Fruit fly (Drosophila melanogaster) whole organism, embryonic: ENCODE results near the gene CG31038.

Source experiments
- ATbp ChIP-seq: fragments of 200-800 bp; sonication (Bioruptor generic); optimal IDR thresholded peaks from 2 replicates; lab custom pipeline; 2017; ENCODE audit warnings: missing biosample characterization, mild to moderate bottlenecking, missing genetic modification characterization, missing genetic modification reagents
- Antp ChIP-seq: fragments of 200-800 bp; sonication (Bioruptor generic); optimal IDR thresholded peaks from 3 replicates; lab custom pipeline; 2016; ENCODE audit warnings: missing biosample characterization, missing genetic modification characterization
- Awh ChIP-seq: fragments of 200-800 bp; sonication (Bioruptor generic); IDR thresholded peaks from 2 replicates; pipeline ENCODE4, ENCODE4 v1.3.6; 2022; ENCODE audit warnings: missing biosample characterization, missing genetic modification characterization
- B-H2 ChIP-seq: fragments of 200-800 bp; sonication (Bioruptor generic); optimal IDR thresholded peaks from 2 replicates; lab custom pipeline; 2018; ENCODE audit warnings: missing biosample characterization, mild to moderate bottlenecking, missing genetic modification characterization
- CG10267 ChIP-seq: fragments of 200-800 bp; sonication (Bioruptor generic); optimal IDR thresholded peaks from 2 replicates; lab custom pipeline; 2018; ENCODE audit warnings: missing biosample characterization, mild to moderate bottlenecking, missing genetic modification characterization, moderate library complexity
- CG10462 ChIP-seq: fragments of 200-800 bp; sonication (Bioruptor generic); optimal IDR thresholded peaks from 2 replicates; lab custom pipeline; 2016; ENCODE audit warnings: missing biosample characterization, missing genetic modification characterization
- CG11398 ChIP-seq: fragments of 200-800 bp; sonication (Bioruptor generic); optimal IDR thresholded peaks from 2 replicates; lab custom pipeline; 2016; ENCODE audit warnings: missing biosample characterization, missing genetic modification characterization
- CG11696 ChIP-seq: fragments of 200-800 bp; sonication (Bioruptor generic); IDR thresholded peaks from 2 replicates; pipeline ENCODE4 v1.3.6; 2022; ENCODE audit warnings: missing biosample characterization, missing genetic modification characterization
- CG12071 ChIP-seq: fragments of 200-800 bp; sonication (Bioruptor generic); optimal IDR thresholded peaks from 3 replicates; lab custom pipeline; 2018; ENCODE audit warnings: missing biosample characterization, mild to moderate bottlenecking, missing genetic modification characterization
- CG12104 ChIP-seq: fragments of 200-800 bp; sonication (Bioruptor generic); optimal IDR thresholded peaks from 3 replicates; lab custom pipeline; 2016; ENCODE audit warnings: missing biosample characterization, missing genetic modification characterization
- CG15601 ChIP-seq: fragments of 200-800 bp; sonication (Bioruptor generic); optimal IDR thresholded peaks from 3 replicates; lab custom pipeline; 2019; ENCODE audit warnings: missing biosample characterization, mild to moderate bottlenecking, missing genetic modification characterization, moderate library complexity
- CG16815 ChIP-seq: fragments of 200-800 bp; sonication (Bioruptor generic); optimal IDR thresholded peaks from 3 replicates; lab custom pipeline; 2017; ENCODE audit warnings: missing biosample characterization, mild to moderate bottlenecking, missing genetic modification characterization
- CG17186 ChIP-seq: fragments of 200-800 bp; sonication (Bioruptor generic); optimal IDR thresholded peaks from 3 replicates; lab custom pipeline; 2017; ENCODE audit warnings: missing biosample characterization, missing genetic modification reagents, missing genetic modification characterization
- CG18476 ChIP-seq: fragments of 200-800 bp; sonication (Bioruptor generic); optimal IDR thresholded peaks from 2 replicates; lab custom pipeline; 2016; ENCODE audit warnings: missing biosample characterization, mild to moderate bottlenecking, missing genetic modification characterization
- CG2202 ChIP-seq: fragments of 200-800 bp; sonication (Bioruptor generic); optimal IDR thresholded peaks from 2 replicates; lab custom pipeline; 2018; ENCODE audit warnings: missing biosample characterization, mild to moderate bottlenecking, missing genetic modification characterization
- CG31224 ChIP-seq: fragments of 200-800 bp; sonication (Bioruptor generic); IDR thresholded peaks from 2 replicates; pipeline ENCODE4 v1.3.6; 2022; ENCODE audit warnings: missing biosample characterization, missing genetic modification characterization
- CG3163 ChIP-seq: fragments of 200-800 bp; sonication (Bioruptor generic); optimal IDR thresholded peaks from 3 replicates; lab custom pipeline; 2016; ENCODE audit warnings: missing biosample characterization, missing genetic modification characterization
- CG3281 ChIP-seq: fragments of 200-800 bp; sonication (Bioruptor generic); optimal IDR thresholded peaks from 3 replicates; lab custom pipeline; 2017; ENCODE audit warnings: missing biosample characterization, mild to moderate bottlenecking, missing genetic modification characterization
- CG33213 ChIP-seq: fragments of 200-800 bp; sonication (Bioruptor generic); optimal IDR thresholded peaks from 3 replicates; lab custom pipeline; 2016; ENCODE audit warnings: missing biosample characterization, missing genetic modification characterization
- CG4360 ChIP-seq: fragments of 200-800 bp; sonication (Bioruptor generic); IDR thresholded peaks from 2 replicates; pipeline ENCODE4 v1.3.6; 2022; ENCODE audit warnings: missing biosample characterization, missing genetic modification characterization
- CG7786 ChIP-seq: fragments of 200-800 bp; sonication (Bioruptor generic); optimal IDR thresholded peaks from 2 replicates; lab custom pipeline; 2016; ENCODE audit warnings: missing biosample characterization, missing genetic modification characterization
- CG9876 ChIP-seq: fragments of 200-800 bp; sonication (Bioruptor generic); optimal IDR thresholded peaks from 2 replicates; lab custom pipeline; 2016; ENCODE audit warnings: missing biosample characterization, missing genetic modification characterization
- Dfd ChIP-seq, 2 experiments: fragments of >200 bp; optimal IDR thresholded peaks; 2 replicates each; lab custom pipeline; 2017; ENCODE audit warnings: missing biosample characterization in 2 of 2, missing genetic modification characterization in 2 of 2
- Dll ChIP-seq: fragments of 200-800 bp; sonication (Bioruptor generic); IDR thresholded peaks from 4 replicates; pipeline ENCODE4 v1.3.6; 2022; ENCODE audit warnings: missing biosample characterization, missing genetic modification characterization; ENCODE audit not compliant: partially characterized antibody
- Dp ChIP-seq: fragments of 200-800 bp; sonication (Bioruptor generic); optimal IDR thresholded peaks from 2 replicates; lab custom pipeline; 2018; ENCODE audit warnings: missing biosample characterization, mild to moderate bottlenecking, missing genetic modification characterization, moderate library complexity
- ERR ChIP-seq: fragments of 200-800 bp; sonication (Bioruptor generic); optimal IDR thresholded peaks from 2 replicates; lab custom pipeline; 2016; ENCODE audit warnings: missing biosample characterization, missing genetic modification characterization
- Lhr ChIP-seq: fragments of 200-800 bp; sonication (Bioruptor generic); optimal IDR thresholded peaks from 3 replicates; lab custom pipeline; 2017; ENCODE audit warnings: mild to moderate bottlenecking, missing biosample characterization, missing genetic modification reagents, missing genetic modification characterization
- Mes4 ChIP-seq: fragments of 200-800 bp; sonication (Bioruptor generic); optimal IDR thresholded peaks from 2 replicates; lab custom pipeline; 2016; ENCODE audit warnings: missing biosample characterization, missing genetic modification characterization
- PHDP ChIP-seq: fragments of 200-800 bp; sonication (Bioruptor generic); optimal IDR thresholded peaks from 3 replicates; lab custom pipeline; 2018; ENCODE audit warnings: missing biosample characterization, mild to moderate bottlenecking, missing genetic modification characterization, moderate library complexity
- Sin3A ChIP-seq: fragments of >200 bp; optimal IDR thresholded peaks from 2 replicates; lab custom pipeline; 2018
- TFAM ChIP-seq: fragments of 200-800 bp; sonication (Bioruptor generic); optimal IDR thresholded peaks from 2 replicates; lab custom pipeline; 2017; ENCODE audit warnings: missing biosample characterization, missing genetic modification characterization, inconsistent platforms
- ac ChIP-seq: fragments of 200-800 bp; sonication (Bioruptor generic); optimal IDR thresholded peaks from 3 replicates; lab custom pipeline; 2017; ENCODE audit warnings: missing biosample characterization, mild to moderate bottlenecking, missing genetic modification characterization
- amos ChIP-seq: fragments of 200-800 bp; sonication (Bioruptor generic); IDR thresholded peaks from 2 replicates; pipeline ENCODE4 v1.3.6; 2022; ENCODE audit warnings: missing biosample characterization, missing genetic modification characterization; ENCODE audit not compliant: partially characterized antibody
- ap ChIP-seq: fragments of 200-800 bp; sonication (Bioruptor generic); IDR thresholded peaks from 2 replicates; pipeline ENCODE4 v1.3.6; 2022; ENCODE audit warnings: missing biosample characterization, missing genetic modification characterization
- bowl ChIP-seq: fragments of 200-800 bp; sonication (Bioruptor generic); IDR thresholded peaks from 2 replicates; pipeline ENCODE4 v1.3.6; 2022; ENCODE audit warnings: missing biosample characterization, missing genetic modification characterization
- cg ChIP-seq: fragments of 200-800 bp; sonication (Bioruptor generic); optimal IDR thresholded peaks from 3 replicates; lab custom pipeline; 2019; ENCODE audit warnings: missing biosample characterization, mild to moderate bottlenecking, missing genetic modification characterization, moderate library complexity
- chm ChIP-seq: fragments of 200-800 bp; sonication (Bioruptor generic); IDR thresholded peaks from 2 replicates; pipeline ENCODE4 v1.3.6; 2022; ENCODE audit warnings: missing biosample characterization, missing genetic modification characterization
- dan ChIP-seq: fragments of 200-800 bp; sonication (Bioruptor generic); IDR thresholded peaks from 2 replicates; pipeline ENCODE4 v1.3.6; 2022; ENCODE audit warnings: missing biosample characterization, missing genetic modification characterization
- gce ChIP-seq: fragments of 200-800 bp; sonication (Bioruptor generic); IDR thresholded peaks from 3 replicates; pipeline ENCODE4 v1.3.6; 2022; ENCODE audit warnings: missing biosample characterization, missing genetic modification characterization
- gcm ChIP-seq: fragments of 200-800 bp; sonication (Bioruptor generic); optimal IDR thresholded peaks from 2 replicates; lab custom pipeline; 2019; ENCODE audit warnings: missing biosample characterization, mild to moderate bottlenecking, missing genetic modification characterization, moderate library complexity
- gro ChIP-seq: fragments of 200-800 bp; sonication (Bioruptor generic); optimal IDR thresholded peaks from 2 replicates; lab custom pipeline; 2016; ENCODE audit warnings: missing biosample characterization, missing genetic modification characterization
- ind ChIP-seq: fragments of 200-800 bp; sonication (Bioruptor generic); optimal IDR thresholded peaks from 3 replicates; lab custom pipeline; 2016; ENCODE audit warnings: missing biosample characterization, missing genetic modification characterization
- inv ChIP-seq: fragments of 200-800 bp; sonication (Bioruptor generic); IDR thresholded peaks from 2 replicates; pipeline ENCODE4 v1.3.6; 2022; ENCODE audit warnings: missing biosample characterization, missing genetic modification characterization; ENCODE audit not compliant: partially characterized antibody
- lab ChIP-seq: fragments of 200-800 bp; sonication (Bioruptor generic); optimal IDR thresholded peaks from 3 replicates; lab custom pipeline; 2017; ENCODE audit warnings: missing biosample characterization, missing genetic modification characterization, mild to moderate bottlenecking, moderate library complexity, missing genetic modification reagents
- nerfin-1 ChIP-seq: fragments of 200-800 bp; sonication (Bioruptor generic); optimal IDR thresholded peaks from 3 replicates; lab custom pipeline; 2019; ENCODE audit warnings: missing biosample characterization, mild to moderate bottlenecking, missing genetic modification characterization, moderate library complexity
- odd ChIP-seq: fragments of 200-800 bp; sonication (Bioruptor generic); optimal IDR thresholded peaks from 2 replicates; lab custom pipeline; 2017; ENCODE audit warnings: missing biosample characterization, mild to moderate bottlenecking, missing genetic modification characterization
- phol ChIP-seq: fragments of 200-800 bp; sonication (Bioruptor generic); optimal IDR thresholded peaks from 3 replicates; lab custom pipeline; 2018; ENCODE audit warnings: missing biosample characterization, mild to moderate bottlenecking, missing genetic modification characterization, moderate library complexity
- pnt ChIP-seq: fragments of 200-800 bp; sonication (Bioruptor generic); optimal IDR thresholded peaks from 3 replicates; lab custom pipeline; 2016; ENCODE audit warnings: missing biosample characterization, missing genetic modification characterization
- sim ChIP-seq: fragments of 200-800 bp; sonication (Bioruptor generic); IDR thresholded peaks from 2 replicates; pipeline ENCODE4 v1.3.6; 2022; ENCODE audit warnings: missing biosample characterization, missing genetic modification characterization
- sqz ChIP-seq: fragments of 200-800 bp; sonication (Bioruptor generic); optimal IDR thresholded peaks from 3 replicates; lab custom pipeline; 2018; ENCODE audit warnings: missing biosample characterization, mild to moderate bottlenecking, missing genetic modification characterization
- trh ChIP-seq: fragments of 200-800 bp; sonication (Bioruptor generic); optimal IDR thresholded peaks from 2 replicates; lab custom pipeline; 2016; ENCODE audit warnings: missing biosample characterization, missing genetic modification characterization
- ttk ChIP-seq: fragments of 200-800 bp; sonication (Bioruptor generic); IDR thresholded peaks from 2 replicates; pipeline ENCODE4 v2.1.2; 2022; ENCODE audit warnings: missing biosample characterization, missing genetic modification characterization

CG31038 gene

DNA sequence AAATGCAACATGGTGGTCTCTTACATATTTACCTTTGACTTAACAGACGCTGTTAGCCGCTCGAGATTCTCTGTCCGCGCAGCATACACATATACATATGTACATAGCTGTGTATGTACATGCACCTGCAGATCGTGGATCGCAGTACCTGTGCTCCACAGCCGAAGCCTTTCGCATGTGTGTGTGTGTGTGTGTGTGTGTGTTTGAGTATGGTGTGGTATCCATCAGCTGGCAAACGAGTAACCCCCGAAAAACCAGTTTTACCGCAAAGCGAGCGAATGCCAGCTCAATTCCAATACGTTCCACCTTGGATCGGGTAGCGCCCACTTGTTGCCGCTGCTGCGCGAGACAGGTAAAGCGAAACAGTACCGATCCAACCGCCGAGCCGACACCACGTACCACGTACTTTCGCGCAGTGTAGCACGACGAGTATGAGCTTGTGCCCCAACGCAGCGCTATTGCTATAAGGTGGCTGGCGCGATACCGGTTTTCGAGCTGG is 35.5 kb upstream of the CG31038 start, which contains the start of gene Cad99C (continued):
- 0 out of 3 replicates have a peak, but pooled peaks have one; percentile 14 for TF ChIP-seq gce
- TF ChIP-seq CG3281 (GFP tag; lab: Kevin White, UChicago) = no peak
- no peak for TF ChIP-seq dan (GFP tag; lab: Robert Waterston, UW)
- no peak for TF ChIP-seq sqz (GFP tag; lab: Kevin White, UChicago)
- no peak for TF ChIP-seq gcm
- no peak for TF ChIP-seq trh (GFP tag; lab: Kevin White, UChicago)
- no peak for TF ChIP-seq ac (GFP tag; lab: Kevin White, UChicago)
- no peak for TF ChIP-seq CG15601
- no peak for TF ChIP-seq ERR (GFP tag; lab: Kevin White, UChicago)
- TF ChIP-seq Sin3A (lab: Kevin White, UChicago) = no peak
- TF ChIP-seq Lhr (GFP tag; lab: Kevin White, UChicago) = no peak
- no peak for TF ChIP-seq ind (GFP tag; lab: Kevin White, UChicago)
- TF ChIP-seq CG16815 = no peak
- no peak for TF ChIP-seq inv
- no peak for TF ChIP-seq Antp (GFP tag; lab: Kevin White, UChicago)
- no peak for TF ChIP-seq CG12104 (GFP tag; lab: Kevin White, UChicago)
- no peak for TF ChIP-seq CG10267 (tag; lab: Kevin White, UChicago)
- TF ChIP-seq amos (GFP tag; lab: Robert Waterston, UW) = peak; percentile 39; the same call in 1 of the 2 replicates
- TF ChIP-seq phol = no peak
- no peak for TF ChIP-seq gro (GFP tag; lab: Kevin White, UChicago)
- no peak for TF ChIP-seq sim (GFP tag; lab: Robert Waterston, UW)
- 0 out of 2 replicates have a peak, but pooled peaks have one; percentile 15 for TF ChIP-seq CG31224 (GFP tag; lab: Robert Waterston, UW)
- TF ChIP-seq CG11398 (GFP tag; lab: Kevin White, UChicago) = no peak
- TF ChIP-seq CG4360 (GFP tag; lab: Robert Waterston, UW) = no peak
- TF ChIP-seq pnt (GFP tag; lab: Kevin White, UChicago) = peak; percentile 1
- TF ChIP-seq Dll (GFP tag; lab: Robert Waterston, UW) = no peak
- no peak for TF ChIP-seq Dp (GFP tag; lab: Kevin White, UChicago)
- TF ChIP-seq lab (GFP tag; lab: Kevin White, UChicago) = peak; percentile 31
- no peak for TF ChIP-seq CG7786 (GFP tag; lab: Kevin White, UChicago)
- TF ChIP-seq CG33213 (GFP tag; lab: Kevin White, UChicago) = no peak
- no peak for TF ChIP-seq TFAM (GFP tag; lab: Kevin White, UChicago)
- TF ChIP-seq CG2202 = no peak
- no peak for TF ChIP-seq nerfin-1
- TF ChIP-seq bowl (GFP tag; lab: Robert Waterston, UW) = 0 out of 2 replicates have a peak, but pooled peaks have one; percentile 8
- no peak for TF ChIP-seq B-H2 (GFP tag; lab: Kevin White, UChicago)
- no peak; the same call in 1 of the 2 replicates for TF ChIP-seq chm (GFP tag; lab: Robert Waterston, UW)
- TF ChIP-seq CG11696 (GFP tag; lab: Robert Waterston, UW) = no peak
- TF ChIP-seq CG12071 (GFP tag; lab: Kevin White, UChicago) = no peak
- TF ChIP-seq Dfd (GFP tag; optimal IDR thresholded peaks at IDR 0.05; lab: Kevin White, UChicago) = no peak
- no peak for TF ChIP-seq CG17186 (GFP tag; lab: Kevin White, UChicago)
- no peak for TF ChIP-seq ap (GFP tag; lab: Robert Waterston, UW)
- TF ChIP-seq cg (GFP tag; lab: Kevin White, UChicago) = peak; percentile 96
- no peak for TF ChIP-seq PHDP (tag; lab: Kevin White, UChicago)
- no peak for TF ChIP-seq odd
- TF ChIP-seq CG10462 (GFP tag; lab: Kevin White, UChicago) = no peak
- no peak for TF ChIP-seq Awh (GFP tag; lab: Robert Waterston, UW)
- TF ChIP-seq ATbp (GFP tag; lab: Kevin White, UChicago) = no peak
- TF ChIP-seq ttk = no peak
- no peak for TF ChIP-seq Mes4 (GFP tag; lab: Kevin White, UChicago)
- no peak for TF ChIP-seq CG9876 (GFP tag; lab: Kevin White, UChicago)
- TF ChIP-seq CG3163 = no peak
- TF ChIP-seq CG18476 (GFP tag; lab: Kevin White, UChicago) = no peak
